Worm (Caenorhabditis elegans): ENCODE results near the gene swt-4.

DNA sequence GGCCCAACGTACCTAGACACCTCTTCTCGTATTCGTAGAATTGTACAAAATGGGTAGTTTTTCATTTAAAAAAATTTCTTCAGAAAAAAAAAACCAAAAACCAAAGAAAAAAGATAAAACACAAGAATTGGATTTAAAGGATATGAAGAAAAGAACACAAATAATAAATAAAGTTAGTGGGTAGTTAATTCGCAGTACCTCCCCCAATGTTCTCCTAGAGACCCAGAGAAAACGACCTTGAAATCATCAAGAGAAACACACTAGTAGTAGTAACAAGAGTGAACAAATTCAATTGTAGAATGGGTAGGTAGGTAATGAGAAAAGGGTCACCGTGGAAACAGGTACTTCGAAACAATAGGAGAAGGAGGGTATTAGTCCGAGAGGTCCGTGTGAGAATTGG lies 51.2 kb downstream of the swt-4 start:
- TF ChIP-seq ama-1 (optimal IDR thresholded peaks at IDR 0.05) (no peak), F13C5.2 (tag; optimal IDR thresholded peaks at IDR 0.05) (no peak), sea-1 (GFP tag; conservative IDR thresholded peaks at IDR 0.05) (no peak), hmg-4 (GFP tag; optimal IDR thresholded peaks at IDR 0.05) (no peak), flt-1 (GFP tag; IDR thresholded peaks at IDR 0.05) (no peak), tbx-37 (GFP tag; conservative IDR thresholded peaks at IDR 0.05) (no peak), B0310.2 (tag; optimal IDR thresholded peaks at IDR 0.05) (no peak), ets-7 (tag; optimal IDR thresholded peaks at IDR 0.05) (no peak), tra-4 (tag; optimal IDR thresholded peaks at IDR 0.05) (no peak)

Measured in whole organism, early embryonic.